Fruit fly (Drosophila melanogaster): ENCODE measurements around the gene CG3191.

The CG3191 gene

dm6 chrX:2262511-2262910 lies 10.7 kb upstream of the CG3191 start, which contains the start of the genes temp and CG3071 (continued):
- TF ChIP-seq grau (tag; optimal IDR thresholded peaks at IDR 0.05) (peak; percentile 73), ewg (GFP tag; optimal IDR thresholded peaks at IDR 0.05) (peak; percentile 41), eyg (GFP tag; optimal IDR thresholded peaks at IDR 0.05) (no peak), Pdp1 (GFP tag; optimal IDR thresholded peaks at IDR 0.05) (peak; percentile 51 to 56), twi (tag; optimal IDR thresholded peaks at IDR 0.05) (peak; percentile 82), Asciz (GFP tag; optimal IDR thresholded peaks at IDR 0.05) (no peak), Myb (GFP tag; optimal IDR thresholded peaks at IDR 0.05) (peak; percentile 27), lmd (GFP tag; IDR thresholded peaks at IDR 0.05) (peak; percentile 70), sob (GFP tag; IDR thresholded peaks at IDR 0.05) (peak; percentile 52), CG6791 (GFP tag; IDR thresholded peaks at IDR 0.05; ENCODE audit: partially characterized antibody) (no peak), CG12299 (tag; optimal IDR thresholded peaks at IDR 0.05) (peak; percentile 11), CG2202 (tag; optimal IDR thresholded peaks at IDR 0.05) (peak; percentile 6), CG9932 (GFP tag; IDR thresholded peaks at IDR 0.05) (peak; percentile 71), CG30403 (GFP tag; optimal IDR thresholded peaks at IDR 0.05) (peak; percentile 88), dysf (GFP tag; IDR thresholded peaks at IDR 0.05) (peak; percentile 73; the same call in 2 of the 3 replicates), fd96Cb (tag; optimal IDR thresholded peaks at IDR 0.05) (peak; percentile 33), CG13296 (GFP tag; optimal IDR thresholded peaks at IDR 0.05) (peak; percentile 45), CG14710 (tag; optimal IDR thresholded peaks at IDR 0.05) (peak; percentile 75), chif (GFP tag; optimal IDR thresholded peaks at IDR 0.05) (peak; percentile 27 to 50), CG2120 (GFP tag; optimal IDR thresholded peaks at IDR 0.05) (peak; percentile 88), hb (GFP tag; IDR thresholded peaks at IDR 0.05; ENCODE audit: partially characterized antibody) (no peak), zfh2 (GFP tag; optimal IDR thresholded peaks at IDR 0.05) (peak; percentile 73), CG14441 (GFP tag; IDR thresholded peaks at IDR 0.05) (peak; percentile 45; the same call in 1 of the 2 replicates), Ssrp (tag; optimal IDR thresholded peaks at IDR 0.05) (peak; percentile 56), CrebB (tag; optimal IDR thresholded peaks at IDR 0.05) (no peak), gcm (GFP tag; optimal IDR thresholded peaks at IDR 0.05) (peak; percentile 19), knrl (GFP tag; IDR thresholded peaks at IDR 0.05; ENCODE audit: partially characterized antibody) (peak; percentile 30; the same call in 1 of the 3 replicates), lola (GFP tag; optimal IDR thresholded peaks at IDR 0.05) (peak in 1 of 3 experiments; percentile 70), tin (GFP tag; optimal IDR thresholded peaks at IDR 0.05) (peak; percentile 62), CG4328 (GFP tag; optimal IDR thresholded peaks at IDR 0.05) (peak; percentile 51), Xbp1 (GFP tag; optimal IDR thresholded peaks at IDR 0.05) (peak; percentile 74), aop (GFP tag; IDR thresholded peaks at IDR 0.05) (no peak), E2f2 (GFP tag; IDR thresholded peaks at IDR 0.05) (peak; percentile 47), CG15601 (tag; optimal IDR thresholded peaks at IDR 0.05) (peak; percentile 63), pho (GFP tag; optimal IDR thresholded peaks at IDR 0.05) (peak; percentile 68), CG13123 (GFP tag; optimal IDR thresholded peaks at IDR 0.05) (no peak), CG16813 (GFP tag; IDR thresholded peaks at IDR 0.05; ENCODE audit: partially characterized antibody) (0 out of 3 replicates have a peak, but pooled peaks have one; percentile 25), phol (tag; optimal IDR thresholded peaks at IDR 0.05) (peak; percentile 72), Dad (GFP tag; optimal IDR thresholded peaks at IDR 0.05) (peak; percentile 28), ftz-f1 (GFP tag; optimal IDR thresholded peaks at IDR 0.05) (no peak), CG15011 (GFP tag; optimal IDR thresholded peaks at IDR 0.05) (peak; percentile 42), Neu2 (GFP tag; optimal IDR thresholded peaks at IDR 0.05; ENCODE audit: borderline replicate concordance) (no peak), CG2116 (GFP tag; optimal IDR thresholded peaks at IDR 0.05) (peak; percentile 69), Deaf1 (tag; optimal IDR thresholded peaks at IDR 0.05) (peak; percentile 30), row (GFP tag; IDR thresholded peaks at IDR 0.05) (peak; percentile 97), CG10543 (GFP tag; optimal IDR thresholded peaks at IDR 0.05) (peak; percentile 79), zen (tag; optimal IDR thresholded peaks at IDR 0.05) (peak; percentile 21), CG14965 (GFP tag; optimal IDR thresholded peaks at IDR 0.05; ENCODE audit: borderline replicate concordance) (no peak), trem (tag; optimal IDR thresholded peaks at IDR 0.05) (peak; percentile 51)

All from whole organism, embryonic.